Fruit fly (Drosophila melanogaster): ENCODE data around the gene CG11034.

CG11034 gene

DNA sequence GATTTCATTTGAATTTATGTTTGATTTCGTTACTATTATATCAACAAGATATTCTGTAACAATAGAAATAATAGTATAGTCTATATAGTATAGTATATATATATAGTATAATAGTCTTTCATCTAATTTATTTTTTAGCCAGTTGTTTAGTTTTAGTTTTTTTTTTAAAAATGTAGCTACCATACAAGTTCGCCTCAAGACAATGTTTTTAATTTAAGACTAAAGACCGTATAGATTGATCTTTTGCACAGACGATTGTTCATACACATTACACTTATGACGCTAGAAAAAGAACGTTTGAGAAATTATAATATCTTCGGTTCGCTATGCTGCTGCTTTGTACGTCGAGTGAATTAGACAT is 4.8 kb upstream of the CG11034 start (continued):
- TF ChIP-seq row (GFP tag; IDR thresholded peaks at IDR 0.05) (peak; percentile 37; the same call in 2 of the 3 replicates), CG10366 (GFP tag; IDR thresholded peaks at IDR 0.05) (peak; percentile 5; the same call in 1 of the 2 replicates), CG10274 (GFP tag; optimal IDR thresholded peaks at IDR 0.05) (no peak), Lhr (GFP tag; optimal IDR thresholded peaks at IDR 0.05) (peak; percentile 64), gem (tag; optimal IDR thresholded peaks at IDR 0.05) (peak; percentile 49)

DNA sequence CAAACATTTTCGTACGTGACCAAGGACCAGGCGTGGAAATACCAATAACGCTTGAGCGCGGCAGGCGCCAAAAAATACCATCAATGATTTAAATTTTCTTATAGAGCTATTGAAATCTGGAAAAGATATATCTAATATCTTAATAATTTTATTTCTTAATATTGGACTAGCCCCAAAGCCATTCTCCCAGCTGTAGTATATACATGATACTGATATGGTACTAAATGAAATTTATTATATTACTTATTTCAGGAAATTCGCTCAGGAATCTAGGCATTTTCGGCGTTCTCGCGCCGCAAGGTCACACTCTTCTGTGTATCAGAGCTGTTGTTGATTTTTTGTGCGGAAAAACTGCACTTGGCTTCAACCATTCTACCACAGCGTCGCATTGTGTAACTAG is 3.3 kb upstream of the CG11034 start, which contains the start of the genes CG14005 and CG7239:
TSS of gene CG14005 (minus strand) at position 50 of the 400 bp plus-strand sequence.
TSS of gene CG7239 (plus strand) at position 295 of the 400 bp plus-strand sequence.
- TF ChIP-seq CG10267 (tag; optimal IDR thresholded peaks at IDR 0.05) (peak; percentile 40), run (tag; optimal IDR thresholded peaks at IDR 0.05) (no peak), trem (tag; optimal IDR thresholded peaks at IDR 0.05) (peak; percentile 66), CG4617 (GFP tag; optimal IDR thresholded peaks at IDR 0.05; ENCODE audit: borderline replicate concordance) (peak; percentile 56), sna (GFP tag; IDR thresholded peaks at IDR 0.05; ENCODE audit: partially characterized antibody) (no peak), HmgZ (tag; optimal IDR thresholded peaks at IDR 0.05) (peak; percentile 8), BEAF-32 (GFP tag; optimal IDR thresholded peaks at IDR 0.05) (peak; percentile 40), CG7745 (tag; optimal IDR thresholded peaks at IDR 0.05) (no peak), CG14710 (tag; optimal IDR thresholded peaks at IDR 0.05) (peak; percentile 65), hkb (optimal IDR thresholded peaks at IDR 0.05) (peak; percentile 12), hkb (GFP tag; IDR thresholded peaks at IDR 0.05) (no peak), Lhr (GFP tag; optimal IDR thresholded peaks at IDR 0.05) (peak; percentile 44), sug (tag; optimal IDR thresholded peaks at IDR 0.05) (peak; percentile 37), CG2712 (tag; optimal IDR thresholded peaks at IDR 0.05) (peak; percentile 39), CG11504 (tag; optimal IDR thresholded peaks at IDR 0.05) (peak; percentile 34), ase (GFP tag; IDR thresholded peaks at IDR 0.05) (no peak), row (GFP tag; IDR thresholded peaks at IDR 0.05) (peak; percentile 61), Max (GFP tag; optimal IDR thresholded peaks at IDR 0.05) (peak; percentile 0), MBD-R2 (GFP tag; IDR thresholded peaks at IDR 0.05) (peak; percentile 51), nau (GFP tag; optimal IDR thresholded peaks at IDR 0.05) (no peak), ro (GFP tag; IDR thresholded peaks at IDR 0.05) (no peak), CG2116 (GFP tag; optimal IDR thresholded peaks at IDR 0.05) (peak; percentile 48), Dp (GFP tag; optimal IDR thresholded peaks at IDR 0.05) (peak; percentile 59), CG10274 (GFP tag; optimal IDR thresholded peaks at IDR 0.05) (no peak), CG9797 (GFP tag; optimal IDR thresholded peaks at IDR 0.05) (peak; percentile 89), CG18262 (tag; optimal IDR thresholded peaks at IDR 0.05) (peak; percentile 10), Gsc (GFP tag; IDR thresholded peaks at IDR 0.05) (no peak), phol (tag; optimal IDR thresholded peaks at IDR 0.05) (peak; percentile 32), peb (GFP tag; IDR thresholded peaks at IDR 0.05) (no peak), CG17361 (GFP tag; IDR thresholded peaks at IDR 0.05) (peak; percentile 42; the same call in 2 of the 3 replicates), CG13424 (tag; optimal IDR thresholded peaks at IDR 0.05) (peak; percentile 18), CG14441 (GFP tag; IDR thresholded peaks at IDR 0.05) (no peak), Hmx (GFP tag; optimal IDR thresholded peaks at IDR 0.05) (no peak), Lpt (GFP tag; optimal IDR thresholded peaks at IDR 0.05) (no peak), CG12391 (tag; optimal IDR thresholded peaks at IDR 0.05) (peak; percentile 30), zen2 (GFP tag; IDR thresholded peaks at IDR 0.05; ENCODE audit: partially characterized antibody) (no peak), CG31441 (GFP tag; IDR thresholded peaks at IDR 0.05) (peak; percentile 38; the same call in 1 of the 2 replicates), CG10654 (GFP tag; optimal IDR thresholded peaks at IDR 0.05) (no peak), CG15514 (GFP tag; optimal IDR thresholded peaks at IDR 0.05) (peak; percentile 54), HHEX (GFP tag; optimal IDR thresholded peaks at IDR 0.05) (no peak), grau (tag; optimal IDR thresholded peaks at IDR 0.05) (peak; percentile 24), Pdp1 (GFP tag; optimal IDR thresholded peaks at IDR 0.05) (peak in 1 of 2 experiments; percentile 4), gce (GFP tag; IDR thresholded peaks at IDR 0.05) (no peak), CG12659 (GFP tag; optimal IDR thresholded peaks at IDR 0.05) (peak; percentile 60), CG17186 (GFP tag; optimal IDR thresholded peaks at IDR 0.05) (peak; percentile 44), E2f2 (GFP tag; IDR thresholded peaks at IDR 0.05) (peak; percentile 74)

Measured in whole organism, embryonic.